Worm (Caenorhabditis elegans) whole organism, young adult: ENCODE data around the gene unc-78.

Experiments
- C17E4.6 ChIP-seq: fragments of 200-800 bp; sonication (Bioruptor generic); IDR thresholded peaks from 2 replicates; pipeline ENCODE4 v1.3.6; 2022; ENCODE audit warnings: missing genetic modification reagents, missing genetic modification characterization, missing compliant biosample characterization
- F22D6.2 ChIP-seq: sonication (generic microtip); optimal IDR thresholded peaks from 2 replicates; lab custom pipeline; 2016; ENCODE audit warnings: mild to moderate bottlenecking, missing genetic modification characterization, missing compliant biosample characterization
- F23B12.7 ChIP-seq: sonication (generic microtip); optimal IDR thresholded peaks from 2 replicates; lab custom pipeline; 2017; ENCODE audit warnings: missing genetic modification characterization, mild to moderate bottlenecking, missing compliant biosample characterization, antibody characterized with exemption, moderate library complexity; ENCODE audit not compliant: insufficient read depth
- F39B2.1 ChIP-seq: fragments of 200-800 bp; sonication (Bioruptor generic); IDR thresholded peaks from 2 replicates; pipeline ENCODE4 v1.3.6; 2022; ENCODE audit warnings: missing genetic modification reagents, missing genetic modification characterization, missing compliant biosample characterization
- F52B5.7 ChIP-seq: sonication (generic microtip); optimal IDR thresholded peaks from 2 replicates; lab custom pipeline; 2016; ENCODE audit warnings: mild to moderate bottlenecking, missing genetic modification characterization, missing compliant biosample characterization
- F57C9.4 ChIP-seq: sonication (generic microtip); optimal IDR thresholded peaks from 2 replicates; lab custom pipeline; 2017; ENCODE audit warnings: mild to moderate bottlenecking, missing genetic modification characterization, missing compliant biosample characterization
- Y56A3A.18 ChIP-seq: fragments of 200-800 bp; sonication (Bioruptor generic); IDR thresholded peaks from 2 replicates; pipeline ENCODE4 v1.3.6; 2022; ENCODE audit warnings: missing genetic modification reagents, missing genetic modification characterization, missing compliant biosample characterization
- Y79H2A.3 ChIP-seq: fragments of 200-800 bp; sonication (Bioruptor generic); conservative IDR thresholded peaks from 2 replicates; pipeline ENCODE4 v1.3.6; 2022; ENCODE audit warnings: missing genetic modification reagents, missing genetic modification characterization, missing compliant biosample characterization
- Y95B8A.8 ChIP-seq: fragments of 200-800 bp; sonication (Bioruptor generic); IDR thresholded peaks from 2 replicates; pipeline ENCODE4 v1.3.6; 2022; ENCODE audit warnings: missing genetic modification reagents, missing genetic modification characterization, missing compliant biosample characterization
- akir-1 ChIP-seq: fragments of 200-800 bp; sonication (Bioruptor generic); optimal IDR thresholded peaks from 2 replicates; lab custom pipeline; 2018; ENCODE audit warnings: mild to moderate bottlenecking, missing genetic modification characterization, moderate library complexity, missing compliant biosample characterization
- aptf-2 ChIP-seq: fragments of 200-800 bp; sonication (Bioruptor generic); conservative IDR thresholded peaks from 2 replicates; pipeline ENCODE4 v1.3.6; 2022; ENCODE audit warnings: missing genetic modification reagents, missing genetic modification characterization, missing compliant biosample characterization
- attf-6 ChIP-seq: fragments of 200-800 bp; sonication (Bioruptor generic); IDR thresholded peaks from 2 replicates; pipeline ENCODE4 v1.3.6; 2022; ENCODE audit warnings: missing genetic modification reagents, missing genetic modification characterization, missing compliant biosample characterization
- ccch-3 ChIP-seq: fragments of 200-800 bp; sonication (Bioruptor generic); optimal IDR thresholded peaks from 2 replicates; lab custom pipeline; 2018; ENCODE audit warnings: mild to moderate bottlenecking, missing genetic modification characterization, missing compliant biosample characterization
- cebp-1 ChIP-seq, 2 experiments: fragments of 200-800 bp in 1 of 2; sonication (Bioruptor generic) in 1 of 2; sonication (generic microtip) in 1 of 2; IDR thresholded peaks in 1 of 2; optimal IDR thresholded peaks in 1 of 2; 2 replicates each; pipeline versions ENCODE4 v1.3.6 to Lab custom; 2017 to 2022; ENCODE audit warnings: missing compliant biosample characterization in 2 of 2, missing genetic modification characterization in 2 of 2, mild to moderate bottlenecking in 1 of 2, missing genetic modification reagents in 1 of 2, moderate library complexity in 1 of 2
- ceh-27 ChIP-seq: fragments of 200-800 bp; sonication (Bioruptor generic); optimal IDR thresholded peaks from 2 replicates; lab custom pipeline; 2018; ENCODE audit warnings: mild to moderate bottlenecking, missing genetic modification characterization, moderate library complexity, missing compliant biosample characterization
- ceh-40 ChIP-seq: fragments of 200-800 bp; sonication (Bioruptor generic); IDR thresholded peaks from 2 replicates; pipeline ENCODE4 v1.3.6; 2022; ENCODE audit warnings: missing genetic modification characterization, missing compliant biosample characterization
- dpff-1 ChIP-seq: sonication (generic microtip); optimal IDR thresholded peaks from 2 replicates; lab custom pipeline; 2017; ENCODE audit warnings: mild to moderate bottlenecking, missing genetic modification characterization, missing compliant biosample characterization
- dpl-1 ChIP-seq: fragments of 150-350 bp; optimal IDR thresholded peaks from 2 replicates; lab custom pipeline; 2014; ENCODE audit warnings: missing biosample characterization, missing genetic modification reagents, missing genetic modification characterization
- egrh-3 ChIP-seq: fragments of 200-800 bp; sonication (Bioruptor generic); IDR thresholded peaks from 2 replicates; pipeline ENCODE4 v1.3.6; 2022; ENCODE audit warnings: missing genetic modification reagents, missing genetic modification characterization, missing compliant biosample characterization
- fkh-3 ChIP-seq: sonication (generic microtip); optimal IDR thresholded peaks from 2 replicates; lab custom pipeline; 2016; ENCODE audit warnings: mild to moderate bottlenecking, missing genetic modification characterization, missing compliant biosample characterization
- hlh-12 ChIP-seq: sonication (generic microtip); optimal IDR thresholded peaks from 2 replicates; lab custom pipeline; 2016; ENCODE audit warnings: missing genetic modification characterization, missing compliant biosample characterization
- lag-1 ChIP-seq: fragments of 200-800 bp; sonication (Bioruptor generic); IDR thresholded peaks from 2 replicates; pipeline ENCODE4 v1.3.6; 2022; ENCODE audit warnings: missing genetic modification reagents, missing genetic modification characterization, missing compliant biosample characterization
- lin-35 ChIP-seq, 3 experiments: fragments of 150-350 bp in 2 of 3; sonication (generic microtip) in 1 of 3; optimal IDR thresholded peaks; 2 replicates each; lab custom pipeline; 2014 to 2018; ENCODE audit warnings: missing biosample characterization in 3 of 3, missing genetic modification characterization in 3 of 3, missing genetic modification reagents in 3 of 3
- lsl-1 ChIP-seq: fragments of 200-800 bp; sonication (Bioruptor generic); optimal IDR thresholded peaks from 2 replicates; lab custom pipeline; 2018; ENCODE audit warnings: mild to moderate bottlenecking, missing genetic modification characterization, moderate library complexity, missing compliant biosample characterization
- lsy-27 ChIP-seq: sonication (generic microtip); optimal IDR thresholded peaks from 2 replicates; lab custom pipeline; 2017; ENCODE audit warnings: missing genetic modification characterization, mild to moderate bottlenecking, missing compliant biosample characterization, antibody characterized with exemption, missing genotype, borderline replicate concordance; ENCODE audit not compliant: insufficient read depth
- madf-3 ChIP-seq: fragments of 200-800 bp; sonication (Bioruptor generic); IDR thresholded peaks from 2 replicates; pipeline ENCODE4 v1.3.6; 2022; ENCODE audit warnings: missing genetic modification reagents, missing genetic modification characterization, missing compliant biosample characterization
- madf-8 ChIP-seq: fragments of 200-800 bp; sonication (Bioruptor generic); conservative IDR thresholded peaks from 2 replicates; pipeline ENCODE4 v1.3.6; 2022; ENCODE audit warnings: missing genetic modification reagents, missing genetic modification characterization, missing compliant biosample characterization
- mcd-1 ChIP-seq: fragments of 200-800 bp; sonication (Bioruptor generic); IDR thresholded peaks from 2 replicates; pipeline ENCODE4 v1.3.6; 2022; ENCODE audit warnings: missing genetic modification reagents, missing genetic modification characterization, missing compliant biosample characterization
- pbrm-1 ChIP-seq: fragments of 200-800 bp; sonication (Bioruptor generic); IDR thresholded peaks from 2 replicates; pipeline ENCODE4 v1.3.6; 2022; ENCODE audit warnings: missing genetic modification reagents, missing genetic modification characterization, missing compliant biosample characterization
- repo-1 ChIP-seq: sonication (generic microtip); optimal IDR thresholded peaks from 2 replicates; lab custom pipeline; 2017; ENCODE audit warnings: mild to moderate bottlenecking, missing genetic modification characterization, missing compliant biosample characterization
- sea-2 ChIP-seq: fragments of 200-800 bp; sonication (Bioruptor generic); IDR thresholded peaks from 2 replicates; pipeline ENCODE4 v1.3.6; 2022; ENCODE audit warnings: missing genetic modification characterization, missing compliant biosample characterization
- snpc-1.1 ChIP-seq: sonication (generic microtip); optimal IDR thresholded peaks from 2 replicates; lab custom pipeline; 2017; ENCODE audit warnings: missing genetic modification characterization, mild to moderate bottlenecking, missing compliant biosample characterization, antibody characterized with exemption, moderate library complexity, missing genotype, missing genetic modification reagents; ENCODE audit not compliant: insufficient read depth
- snpc-3.4 ChIP-seq: sonication (generic microtip); optimal IDR thresholded peaks from 2 replicates; lab custom pipeline; 2017; ENCODE audit warnings: missing genetic modification characterization, mild to moderate bottlenecking, missing compliant biosample characterization, antibody characterized with exemption, moderate library complexity, missing genotype, missing genetic modification reagents
- somi-1 ChIP-seq: fragments of 200-800 bp; sonication (Bioruptor generic); optimal IDR thresholded peaks from 2 replicates; lab custom pipeline; 2018; ENCODE audit warnings: mild to moderate bottlenecking, missing genetic modification characterization, missing compliant biosample characterization
- unc-130 ChIP-seq: sonication (generic microtip); optimal IDR thresholded peaks from 2 replicates; lab custom pipeline; 2016; ENCODE audit warnings: missing genetic modification reagents, missing genetic modification characterization, missing compliant biosample characterization
- unc-62 ChIP-seq: fragments of 150-350 bp; optimal IDR thresholded peaks from 2 replicates; lab custom pipeline; 2014; ENCODE audit warnings: missing biosample characterization, missing genetic modification reagents, missing genetic modification characterization
- ztf-25 ChIP-seq: fragments of 200-800 bp; sonication (Bioruptor generic); IDR thresholded peaks from 2 replicates; pipeline ENCODE4 v1.3.6; 2022; ENCODE audit warnings: missing genetic modification reagents, missing genetic modification characterization, missing compliant biosample characterization
- ztf-3 ChIP-seq: fragments of 200-800 bp; sonication (Bioruptor generic); optimal IDR thresholded peaks from 2 replicates; lab custom pipeline; 2018; ENCODE audit warnings: mild to moderate bottlenecking, missing genetic modification characterization, missing compliant biosample characterization
- ztf-6 ChIP-seq: fragments of 200-800 bp; sonication (Bioruptor generic); IDR thresholded peaks from 2 replicates; pipeline ENCODE4 v1.3.6; 2022; ENCODE audit warnings: missing genetic modification reagents, missing genetic modification characterization, missing compliant biosample characterization

The unc-78 gene

DNA sequence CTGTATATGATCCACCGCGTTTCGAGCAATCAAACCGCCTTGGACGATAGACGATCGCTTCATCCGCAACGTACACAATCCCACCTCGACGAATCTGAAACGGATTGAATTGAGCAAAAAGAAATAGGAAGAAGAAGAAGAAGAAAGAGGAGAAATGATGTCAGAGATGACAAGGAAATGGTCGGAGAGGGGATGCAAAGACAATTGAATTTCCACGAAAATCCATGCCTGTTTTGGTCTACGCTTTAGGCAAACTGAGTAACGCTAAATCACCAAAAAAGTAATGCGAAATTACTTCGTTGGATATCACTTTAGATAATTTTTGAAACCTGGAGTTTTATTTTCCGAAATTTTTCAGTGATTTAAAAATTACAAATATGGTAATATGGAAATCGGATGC, 17.7 kb upstream of the unc-78 start (continued):
- no peak for TF ChIP-seq F57C9.4 (tag; lab: Kevin White, UChicago)

- TF ChIP-seq snpc-3.4 (tag; lab: Kevin White, UChicago), result no peak
- TF ChIP-seq Y79H2A.3 (GFP tag; lab: Robert Waterston, UW), result no peak
- no peak for TF ChIP-seq unc-62 (GFP tag; lab: Kevin White, UChicago)
- no peak for TF ChIP-seq hlh-12 (tag; lab: Kevin White, UChicago)
- no peak for TF ChIP-seq attf-6 (GFP tag; lab: Robert Waterston, UW)
- TF ChIP-seq unc-130, result no peak
- TF ChIP-seq aptf-2, result no peak
- no peak for TF ChIP-seq madf-3 (GFP tag; lab: Robert Waterston, UW)
- no peak for TF ChIP-seq somi-1 (GFP tag; lab: Kevin White, UChicago)
- no peak for TF ChIP-seq sea-2
- TF ChIP-seq cebp-1 (GFP tag; IDR thresholded peaks at IDR 0.05; lab: Robert Waterston, UW), result no peak
- no peak for TF ChIP-seq cebp-1 (tag; optimal IDR thresholded peaks at IDR 0.05; lab: Kevin White, UChicago)
These were observed 13.1 kb upstream of the unc-78 start, which contains the start of gene ZK813.6 for ce11 chrX:3424516-3424915. ZK813.6 (plus strand) TSS chrX:3424816.

ce11 chrX:3419084-3419483, 7.7 kb upstream of the unc-78 start, which contains the start of gene C04F6.7:
C04F6.7 (minus strand) TSS chrX:3419184.
- TF ChIP-seq ceh-40 (no peak), lsy-27 (no peak), madf-8 (GFP tag; lab: Robert Waterston, UW) (no peak), lsl-1 (GFP tag; lab: Kevin White, UChicago) (no peak), fkh-3 (tag; lab: Kevin White, UChicago) (no peak), Y56A3A.18 (GFP tag; lab: Robert Waterston, UW) (no peak), dpl-1 (GFP tag; lab: Kevin White, UChicago) (no peak), ccch-3 (GFP tag; lab: Kevin White, UChicago) (no peak), Y95B8A.8 (GFP tag; lab: Robert Waterston, UW) (no peak), F39B2.1 (GFP tag; lab: Robert Waterston, UW) (no peak), ceh-27 (GFP tag; lab: Kevin White, UChicago) (no peak), lin-35 (GFP tag; optimal IDR thresholded peaks at IDR 0.05; lab: Kevin White, UChicago) (no peak), F22D6.2 (no peak)
- TF ChIP-seq, all 124 proteins: peak for 0

ce11 chrX:3416063-3416462, 4.6 kb upstream of the unc-78 start:
- TF ChIP-seq pbrm-1 (GFP tag; lab: Robert Waterston, UW) (no peak), F22D6.2 (no peak), ztf-6 (GFP tag; lab: Robert Waterston, UW) (no peak)
- TF ChIP-seq, all 124 proteins: peak for 0

ce11 chrX:3414660-3415144, 3.3 kb upstream of the unc-78 start, which contains the start of gene dhs-27:
dhs-27 (minus strand) TSS chrX:3414710.
- TF ChIP-seq snpc-1.1 (tag; lab: Kevin White, UChicago), result no peak
- no peak for TF ChIP-seq dpff-1 (tag; lab: Kevin White, UChicago)
- TF ChIP-seq lsy-27, result no peak
- no peak for TF ChIP-seq egrh-3 (GFP tag; lab: Robert Waterston, UW)
- no peak for TF ChIP-seq cebp-1 (GFP tag; IDR thresholded peaks at IDR 0.05; lab: Robert Waterston, UW)
- TF ChIP-seq cebp-1 (tag; optimal IDR thresholded peaks at IDR 0.05; lab: Kevin White, UChicago), result no peak
- TF ChIP-seq mcd-1 (GFP tag; lab: Robert Waterston, UW), result no peak
- TF ChIP-seq akir-1, result no peak
- TF ChIP-seq ztf-3 (GFP tag; lab: Kevin White, UChicago), result no peak
- TF ChIP-seq repo-1 (tag; lab: Kevin White, UChicago), result no peak
- TF ChIP-seq lag-1 (GFP tag; lab: Robert Waterston, UW), result no peak
- no peak for TF ChIP-seq C17E4.6 (GFP tag; lab: Robert Waterston, UW)
- no peak for TF ChIP-seq F52B5.7
- TF ChIP-seq ztf-25 (GFP tag; lab: Robert Waterston, UW), result no peak
- no peak for TF ChIP-seq F23B12.7 (tag; lab: Kevin White, UChicago)
